Worm (Caenorhabditis elegans): ENCODE measurements around the gene hgrs-1.

hgrs-1 gene

ce11 chrIV:8233268-8233667, 27.4 kb upstream of the hgrs-1 start:
- TF ChIP-seq dao-5 (tag; optimal IDR thresholded peaks at IDR 0.05) (no peak), him-1 (tag; optimal IDR thresholded peaks at IDR 0.05) (no peak), W03F9.2 (tag; optimal IDR thresholded peaks at IDR 0.05) (no peak)

- TF ChIP-seq dao-5 (tag; optimal IDR thresholded peaks at IDR 0.05): no peak
- TF ChIP-seq him-1 (tag; optimal IDR thresholded peaks at IDR 0.05): no peak
- no peak for TF ChIP-seq W03F9.2 (tag; optimal IDR thresholded peaks at IDR 0.05)
Measured at ce11 chrIV:8232428-8232827, 26.6 kb upstream of the hgrs-1 start.

ce11 chrIV:8229523-8229922, 23.7 kb upstream of the hgrs-1 start:
- TF ChIP-seq him-1 (tag; optimal IDR thresholded peaks at IDR 0.05) (no peak), W03F9.2 (tag; optimal IDR thresholded peaks at IDR 0.05) (no peak), dao-5 (tag; optimal IDR thresholded peaks at IDR 0.05) (no peak)

- no peak for TF ChIP-seq dao-5 (tag; optimal IDR thresholded peaks at IDR 0.05)
- no peak for TF ChIP-seq W03F9.2 (tag; optimal IDR thresholded peaks at IDR 0.05)
- no peak for TF ChIP-seq him-1 (tag; optimal IDR thresholded peaks at IDR 0.05)
Measured at ce11 chrIV:8226474-8226873, 20.6 kb upstream of the hgrs-1 start.

- TF ChIP-seq W03F9.2 (tag; optimal IDR thresholded peaks at IDR 0.05): no peak
- TF ChIP-seq dao-5 (tag; optimal IDR thresholded peaks at IDR 0.05): no peak
- TF ChIP-seq him-1 (tag; optimal IDR thresholded peaks at IDR 0.05): no peak
Measured at ce11 chrIV:8225357-8225756, 19.5 kb upstream of the hgrs-1 start, which contains the start of gene serp-1.2. Gene serp-1.2 (plus strand): TSS chrIV:8225674.

ce11 chrIV:8223055-8223454, 17.2 kb upstream of the hgrs-1 start:
- TF ChIP-seq dao-5 (tag; optimal IDR thresholded peaks at IDR 0.05) (no peak), him-1 (tag; optimal IDR thresholded peaks at IDR 0.05) (no peak), W03F9.2 (tag; optimal IDR thresholded peaks at IDR 0.05) (no peak)

- TF ChIP-seq dao-5 (tag; optimal IDR thresholded peaks at IDR 0.05) (no peak), W03F9.2 (tag; optimal IDR thresholded peaks at IDR 0.05) (no peak), him-1 (tag; optimal IDR thresholded peaks at IDR 0.05) (no peak)
Measured at ce11 chrIV:8221946-8222345, 16.1 kb upstream of the hgrs-1 start, which contains the start of gene gpx-6. Gene gpx-6 (plus strand): TSS chrIV:8222202.

- no peak for TF ChIP-seq him-1 (tag; optimal IDR thresholded peaks at IDR 0.05)
- TF ChIP-seq dao-5 (tag; optimal IDR thresholded peaks at IDR 0.05): no peak
- no peak for TF ChIP-seq W03F9.2 (tag; optimal IDR thresholded peaks at IDR 0.05)
Measured at ce11 chrIV:8219987-8220386, 14.1 kb upstream of the hgrs-1 start, which contains the start of gene ocr-2. Gene ocr-2 (minus strand): TSS chrIV:8220087.

- TF ChIP-seq him-1 (tag; optimal IDR thresholded peaks at IDR 0.05) (no peak), dao-5 (tag; optimal IDR thresholded peaks at IDR 0.05) (no peak)
Measured at ce11 chrIV:8211747-8212146, 5.9 kb upstream of the hgrs-1 start, which contains the start of gene C07G1.7. Gene C07G1.7 (minus strand): TSS chrIV:8211847.

- no peak for TF ChIP-seq dao-5 (tag; optimal IDR thresholded peaks at IDR 0.05)
Measured at ce11 chrIV:8210300-8210699, 4.5 kb upstream of the hgrs-1 start, which contains the start of gene C07G1.6. Gene C07G1.6 (minus strand): TSS chrIV:8210400.

ce11 chrIV:8208855-8209254, 3.0 kb upstream of the hgrs-1 start:
- TF ChIP-seq dao-5 (tag; optimal IDR thresholded peaks at IDR 0.05) (no peak), him-1 (tag; optimal IDR thresholded peaks at IDR 0.05) (no peak), W03F9.2 (tag; optimal IDR thresholded peaks at IDR 0.05) (no peak)

- TF ChIP-seq dao-5 (tag; optimal IDR thresholded peaks at IDR 0.05) (no peak), him-1 (tag; optimal IDR thresholded peaks at IDR 0.05) (no peak), W03F9.2 (tag; optimal IDR thresholded peaks at IDR 0.05) (no peak)
Measured at ce11 chrIV:8206314-8206713, 466 bp upstream of the hgrs-1 start, which contains the start of gene svh-1. Gene svh-1 (plus strand): TSS chrIV:8206614.

- TF ChIP-seq W03F9.2 (tag; optimal IDR thresholded peaks at IDR 0.05) (no peak), him-1 (tag; optimal IDR thresholded peaks at IDR 0.05) (no peak), dao-5 (tag; optimal IDR thresholded peaks at IDR 0.05) (no peak)
Measured at ce11 chrIV:8203555-8203954, 2.3 kb downstream of the hgrs-1 start.

ce11 chrIV:8201133-8201532, 4.7 kb downstream of the hgrs-1 start, which contains the start of gene glrx-22:
Gene glrx-22 (minus strand): TSS chrIV:8201233.
- TF ChIP-seq W03F9.2 (tag; optimal IDR thresholded peaks at IDR 0.05): no peak
- no peak for TF ChIP-seq him-1 (tag; optimal IDR thresholded peaks at IDR 0.05)
- TF ChIP-seq dao-5 (tag; optimal IDR thresholded peaks at IDR 0.05): no peak

ce11 chrIV:8199824-8200223, 6.0 kb downstream of the hgrs-1 start:
- TF ChIP-seq him-1 (tag; optimal IDR thresholded peaks at IDR 0.05): no peak
- TF ChIP-seq W03F9.2 (tag; optimal IDR thresholded peaks at IDR 0.05): no peak
- TF ChIP-seq dao-5 (tag; optimal IDR thresholded peaks at IDR 0.05): no peak
